Fruit fly (Drosophila melanogaster) whole organism, embryonic: ENCODE results near the gene Vps39.

Experiments
- Atf3 ChIP-seq: fragments of 200-800 bp; sonication (Bioruptor generic); optimal IDR thresholded peaks from 3 replicates; lab custom pipeline; 2016; ENCODE audit warnings: missing biosample characterization, missing genetic modification characterization
- Bgb ChIP-seq: fragments of 200-800 bp; sonication (Bioruptor generic); IDR thresholded peaks from 2 replicates; pipeline ENCODE4 v1.3.6; 2022; ENCODE audit warnings: missing biosample characterization, missing genetic modification characterization; ENCODE audit not compliant: partially characterized antibody
- CG10431 ChIP-seq: fragments of 200-800 bp; sonication (Bioruptor generic); optimal IDR thresholded peaks from 3 replicates; lab custom pipeline; 2018; ENCODE audit warnings: missing biosample characterization, mild to moderate bottlenecking, missing genetic modification characterization
- CG13624 ChIP-seq: fragments of 200-800 bp; sonication (Bioruptor generic); optimal IDR thresholded peaks from 2 replicates; lab custom pipeline; 2016; ENCODE audit warnings: missing biosample characterization, missing genetic modification characterization
- CG13894 ChIP-seq: fragments of 200-800 bp; sonication (Bioruptor generic); optimal IDR thresholded peaks from 3 replicates; lab custom pipeline; 2018; ENCODE audit warnings: missing biosample characterization, mild to moderate bottlenecking, missing genetic modification characterization, moderate library complexity
- CG17328 ChIP-seq: fragments of 200-800 bp; sonication (Bioruptor generic); IDR thresholded peaks from 2 replicates; pipeline ENCODE4 v1.3.6; 2022; ENCODE audit warnings: missing biosample characterization, missing genetic modification characterization
- CG4424 ChIP-seq: fragments of 200-800 bp; sonication (Bioruptor generic); optimal IDR thresholded peaks from 3 replicates; lab custom pipeline; 2016; ENCODE audit warnings: missing biosample characterization, missing genetic modification characterization
- CG4617 ChIP-seq: fragments of 200-800 bp; sonication (Bioruptor generic); optimal IDR thresholded peaks from 3 replicates; lab custom pipeline; 2016; ENCODE audit warnings: missing biosample characterization, missing genetic modification characterization, borderline replicate concordance
- sd ChIP-seq: fragments of 200-800 bp; sonication (Bioruptor generic); optimal IDR thresholded peaks from 3 replicates; lab custom pipeline; 2018; ENCODE audit warnings: missing biosample characterization, mild to moderate bottlenecking, missing genetic modification characterization, moderate library complexity

- TF ChIP-seq CG10431 (GFP tag; lab: Kevin White, UChicago): no peak
- TF ChIP-seq Atf3 (GFP tag; lab: Kevin White, UChicago): no peak
- TF ChIP-seq CG17328 (GFP tag; lab: Robert Waterston, UW): no peak
- TF ChIP-seq Bgb (GFP tag; lab: Robert Waterston, UW): no peak
- no peak for TF ChIP-seq CG4617 (GFP tag; lab: Kevin White, UChicago)
- TF ChIP-seq CG4424: no peak
- peak; percentile 26 for TF ChIP-seq sd (tag; lab: Kevin White, UChicago)
- no peak for TF ChIP-seq CG13894 (tag; lab: Kevin White, UChicago)
- no peak for TF ChIP-seq CG13624 (GFP tag; lab: Kevin White, UChicago)
Observed at dm6 chr3R:18249268-18249667, 25.0 kb downstream of the Vps39 start.
